Worm (Caenorhabditis elegans) whole organism, L2 larva: ENCODE measurements around the gene pqn-25.

Experiments used
- dmd-4 ChIP-seq: sonication (generic microtip); optimal IDR thresholded peaks from 2 replicates; lab custom pipeline; 2017; ENCODE audit warnings: missing biosample characterization, missing genetic modification characterization
- lin-13 ChIP-seq: fragments of 150-350 bp; optimal IDR thresholded peaks from 2 replicates; lab custom pipeline; 2014; ENCODE audit warnings: missing biosample characterization, missing genetic modification reagents, missing genetic modification characterization
- nhr-11 ChIP-seq: fragments of 150-350 bp; optimal IDR thresholded peaks from 2 replicates; lab custom pipeline; 2014; ENCODE audit warnings: missing biosample characterization, missing genetic modification characterization
- nhr-237 ChIP-seq: fragments of 150-350 bp; optimal IDR thresholded peaks from 2 replicates; lab custom pipeline; 2014; ENCODE audit warnings: missing biosample characterization, missing genetic modification characterization
- nhr-25 ChIP-seq: fragments of 150-350 bp; sonication (generic microtip); optimal IDR thresholded peaks from 3 replicates; lab custom pipeline; 2014; ENCODE audit warnings: missing biosample characterization, missing genetic modification characterization
- snpc-4 ChIP-seq: fragments of 150-350 bp; optimal IDR thresholded peaks from 2 replicates; lab custom pipeline; 2014; ENCODE audit warnings: missing biosample characterization, missing genetic modification characterization

- TF ChIP-seq nhr-11 (tag; lab: Kevin White, UChicago) (no peak), lin-13 (no peak), snpc-4 (tag; lab: Kevin White, UChicago) (no peak), dmd-4 (no peak), nhr-25 (tag; lab: Kevin White, UChicago) (no peak), nhr-237 (tag; lab: Kevin White, UChicago) (no peak)
Observed at ce11 chrIII:5483738-5484315, 28.6 kb downstream of the pqn-25 start, which contains the start of the genes R02F2.7 and R02F2.4.
